Worm (Caenorhabditis elegans): ENCODE results near the gene C53A3.1.

ce11 chrV:5763787-5764186 is 3.8 kb upstream of the C53A3.1 start, which contains the start of gene pgph-3:
- TF ChIP-seq ama-1 (optimal IDR thresholded peaks at IDR 0.05) (no peak), egl-27 (tag; optimal IDR thresholded peaks at IDR 0.05) (no peak), fos-1 (tag; optimal IDR thresholded peaks at IDR 0.05) (no peak), mep-1 (tag; optimal IDR thresholded peaks at IDR 0.05) (peak; percentile 28), ztf-11 (tag; optimal IDR thresholded peaks at IDR 0.05) (no peak), aly-2 (tag; optimal IDR thresholded peaks at IDR 0.05) (no peak), lin-13 (GFP tag; optimal IDR thresholded peaks at IDR 0.05) (no peak), nhr-12 (tag; optimal IDR thresholded peaks at IDR 0.05) (no peak), sup-37 (GFP tag; optimal IDR thresholded peaks at IDR 0.05) (no peak), lin-14 (GFP tag; optimal IDR thresholded peaks at IDR 0.05) (peak; percentile 81), pag-3 (tag; optimal IDR thresholded peaks at IDR 0.05; ENCODE audit: borderline replicate concordance, insufficient read depth) (no peak), snu-23 (GFP tag; optimal IDR thresholded peaks at IDR 0.05) (no peak)

Data from whole organism, L1 larva.